Worm (Caenorhabditis elegans) whole organism, late embryonic: ENCODE data around the gene kin-16.

ENCODE experiments used
- C38D4.7 ChIP-seq: fragments of 200-800 bp; sonication (Bioruptor generic); optimal IDR thresholded peaks from 2 replicates; lab custom pipeline; 2018; ENCODE audit warnings: mild to moderate bottlenecking, missing genetic modification characterization, moderate library complexity, missing compliant biosample characterization
- K02D7.2 ChIP-seq: sonication (generic microtip); optimal IDR thresholded peaks from 2 replicates; lab custom pipeline; 2017; ENCODE audit warnings: mild to moderate bottlenecking, missing genetic modification characterization, missing compliant biosample characterization
- K09A11.1 ChIP-seq: sonication (generic microtip); optimal IDR thresholded peaks from 2 replicates; lab custom pipeline; 2017; ENCODE audit warnings: antibody characterized with exemption, mild to moderate bottlenecking, missing genetic modification characterization, missing compliant biosample characterization; ENCODE audit not compliant: insufficient read depth
- T23F11.4 ChIP-seq: fragments of 200-800 bp; sonication (Bioruptor generic); optimal IDR thresholded peaks from 2 replicates; lab custom pipeline; 2018; ENCODE audit warnings: mild to moderate bottlenecking, missing genetic modification characterization, missing compliant biosample characterization
- ahr-1 ChIP-seq: sonication (generic microtip); optimal IDR thresholded peaks from 2 replicates; lab custom pipeline; 2016; ENCODE audit warnings: missing genetic modification characterization, missing compliant biosample characterization
- ama-1 ChIP-seq: fragments of 150-350 bp; optimal IDR thresholded peaks from 2 replicates; lab custom pipeline; 2014
- ceh-19 ChIP-seq: fragments of 200-800 bp; sonication (Bioruptor generic); optimal IDR thresholded peaks from 2 replicates; lab custom pipeline; 2018; ENCODE audit warnings: mild to moderate bottlenecking, missing genetic modification characterization, missing compliant biosample characterization
- ceh-2 ChIP-seq: sonication (generic microtip); optimal IDR thresholded peaks from 2 replicates; lab custom pipeline; 2016; ENCODE audit warnings: missing genotype, missing genetic modification characterization, missing compliant biosample characterization
- ceh-24 ChIP-seq: sonication (generic microtip); optimal IDR thresholded peaks from 2 replicates; lab custom pipeline; 2016; ENCODE audit warnings: mild to moderate bottlenecking, missing genetic modification characterization, missing compliant biosample characterization
- ceh-30 ChIP-seq: fragments of 150-350 bp; optimal IDR thresholded peaks from 2 replicates; lab custom pipeline; 2014; ENCODE audit warnings: missing biosample characterization, missing genetic modification characterization
- ceh-34 ChIP-seq: sonication (generic microtip); optimal IDR thresholded peaks from 2 replicates; lab custom pipeline; 2016; ENCODE audit warnings: mild to moderate bottlenecking, missing genetic modification characterization, missing compliant biosample characterization
- ceh-45 ChIP-seq: fragments of 200-800 bp; sonication (Bioruptor generic); IDR thresholded peaks from 2 replicates; pipeline ENCODE4 v1.3.6; 2022; ENCODE audit warnings: missing genetic modification reagents, missing genetic modification characterization, missing compliant biosample characterization
- ceh-48 ChIP-seq: sonication (generic microtip); optimal IDR thresholded peaks from 2 replicates; lab custom pipeline; 2016; ENCODE audit warnings: missing genetic modification characterization, inconsistent platforms, missing compliant biosample characterization
- ceh-9 ChIP-seq: sonication (generic microtip); optimal IDR thresholded peaks from 2 replicates; lab custom pipeline; 2016; ENCODE audit warnings: mild to moderate bottlenecking, missing genetic modification characterization, inconsistent platforms, missing compliant biosample characterization
- che-1 ChIP-seq: sonication (generic microtip); optimal IDR thresholded peaks from 2 replicates; lab custom pipeline; 2016; ENCODE audit warnings: mild to moderate bottlenecking, missing genetic modification characterization, missing compliant biosample characterization
- dmd-4 ChIP-seq: sonication (generic microtip); optimal IDR thresholded peaks from 2 replicates; lab custom pipeline; 2016; ENCODE audit warnings: borderline replicate concordance, missing genetic modification characterization, missing compliant biosample characterization
- elt-2 ChIP-seq: sonication (generic microtip); optimal IDR thresholded peaks from 2 replicates; lab custom pipeline; 2016; ENCODE audit warnings: missing genetic modification reagents, missing genetic modification characterization, missing compliant biosample characterization
- fax-1 ChIP-seq: sonication (generic microtip); optimal IDR thresholded peaks from 2 replicates; lab custom pipeline; 2016; ENCODE audit warnings: missing genotype, missing genetic modification characterization, missing compliant biosample characterization
- fkh-10 ChIP-seq: fragments of 150-350 bp; optimal IDR thresholded peaks from 2 replicates; lab custom pipeline; 2014; ENCODE audit warnings: missing biosample characterization, missing genetic modification reagents, missing genetic modification characterization
- fkh-6 ChIP-seq: sonication (generic microtip); optimal IDR thresholded peaks from 2 replicates; lab custom pipeline; 2016; ENCODE audit warnings: missing genetic modification characterization, missing compliant biosample characterization
- hlh-30 ChIP-seq: sonication (generic microtip); optimal IDR thresholded peaks from 2 replicates; lab custom pipeline; 2017; ENCODE audit warnings: antibody characterized with exemption, missing genetic modification characterization, missing compliant biosample characterization; ENCODE audit not compliant: insufficient read depth
- hlh-8 ChIP-seq: sonication (generic microtip); optimal IDR thresholded peaks from 2 replicates; lab custom pipeline; 2016; ENCODE audit warnings: missing genotype, missing genetic modification characterization, missing compliant biosample characterization
- lim-6 ChIP-seq: sonication (generic microtip); optimal IDR thresholded peaks from 2 replicates; lab custom pipeline; 2016; ENCODE audit warnings: missing genetic modification characterization, missing compliant biosample characterization
- madf-2 ChIP-seq: sonication (generic microtip); optimal IDR thresholded peaks from 2 replicates; lab custom pipeline; 2017; ENCODE audit warnings: missing genetic modification characterization, missing compliant biosample characterization
- mec-3 ChIP-seq: sonication (generic microtip); optimal IDR thresholded peaks from 2 replicates; lab custom pipeline; 2016; ENCODE audit warnings: borderline replicate concordance, missing genetic modification characterization, missing compliant biosample characterization
- nfya-1 ChIP-seq: sonication (generic microtip); optimal IDR thresholded peaks from 2 replicates; lab custom pipeline; 2017; ENCODE audit warnings: missing genetic modification characterization, mild to moderate bottlenecking, missing compliant biosample characterization, antibody characterized with exemption, moderate library complexity
- nhr-11 ChIP-seq: fragments of 150-350 bp; optimal IDR thresholded peaks from 2 replicates; lab custom pipeline; 2014; ENCODE audit warnings: missing biosample characterization, missing genetic modification characterization
- nhr-232 ChIP-seq: sonication (generic microtip); optimal IDR thresholded peaks from 2 replicates; lab custom pipeline; 2016; ENCODE audit warnings: missing genetic modification characterization, missing compliant biosample characterization
- odd-2 ChIP-seq: sonication (generic microtip); optimal IDR thresholded peaks from 2 replicates; lab custom pipeline; 2017; ENCODE audit warnings: antibody characterized with exemption, mild to moderate bottlenecking, missing genetic modification characterization, missing compliant biosample characterization
- pag-3 ChIP-seq: sonication (generic microtip); optimal IDR thresholded peaks from 2 replicates; lab custom pipeline; 2016; ENCODE audit warnings: missing compliant biosample characterization, missing genetic modification characterization, borderline replicate concordance
- pha-2 ChIP-seq: sonication (generic microtip); optimal IDR thresholded peaks from 2 replicates; lab custom pipeline; 2017; ENCODE audit warnings: mild to moderate bottlenecking, missing genetic modification characterization, missing compliant biosample characterization
- pha-4 ChIP-seq: fragments of 150-350 bp; optimal IDR thresholded peaks from 2 replicates; lab custom pipeline; 2018; ENCODE audit warnings: missing biosample characterization, missing genetic modification reagents, missing genetic modification characterization
- ref-2 ChIP-seq: sonication (generic microtip); optimal IDR thresholded peaks from 2 replicates; lab custom pipeline; 2016; ENCODE audit warnings: missing genetic modification characterization, missing compliant biosample characterization
- rnt-1 ChIP-seq: sonication (generic microtip); optimal IDR thresholded peaks from 2 replicates; lab custom pipeline; 2016; ENCODE audit warnings: missing genetic modification characterization, missing compliant biosample characterization
- sox-2 ChIP-seq: fragments of 200-800 bp; sonication (Bioruptor generic); IDR thresholded peaks from 2 replicates; pipeline ENCODE4 v1.3.6; 2022; ENCODE audit warnings: missing genetic modification reagents, missing genetic modification characterization, missing compliant biosample characterization
- tbx-2 ChIP-seq: sonication (generic microtip); optimal IDR thresholded peaks from 2 replicates; lab custom pipeline; 2016; ENCODE audit warnings: missing genetic modification characterization, missing compliant biosample characterization
- tbx-7 ChIP-seq: sonication (generic microtip); optimal IDR thresholded peaks from 2 replicates; lab custom pipeline; 2016; ENCODE audit warnings: missing genotype, missing genetic modification characterization, missing compliant biosample characterization
- ttx-3 ChIP-seq: sonication (generic microtip); optimal IDR thresholded peaks from 2 replicates; lab custom pipeline; 2016; ENCODE audit warnings: missing genetic modification reagents, missing genetic modification characterization, missing compliant biosample characterization
- unc-55 ChIP-seq: sonication (generic microtip); optimal IDR thresholded peaks from 2 replicates; lab custom pipeline; 2017; ENCODE audit warnings: missing biosample characterization, missing genetic modification reagents, missing genetic modification characterization
- ztf-16 ChIP-seq: sonication (generic microtip); optimal IDR thresholded peaks from 2 replicates; lab custom pipeline; 2017; ENCODE audit warnings: missing genetic modification characterization, missing compliant biosample characterization

kin-16 gene

ce11 chrII:9431119-9431518 lies 4.8 kb downstream of the kin-16 start:
- TF ChIP-seq fkh-10 (GFP tag; lab: Kevin White, UChicago): no peak
- TF ChIP-seq mec-3 (tag; lab: Kevin White, UChicago): no peak
- TF ChIP-seq rnt-1 (tag; lab: Kevin White, UChicago): no peak
- no peak for TF ChIP-seq sox-2
- TF ChIP-seq ceh-45 (GFP tag; lab: Robert Waterston, UW): no peak
- no peak for TF ChIP-seq ztf-16 (tag; lab: Kevin White, UChicago)
- TF ChIP-seq madf-2 (tag; lab: Kevin White, UChicago): no peak
- no peak for TF ChIP-seq T23F11.4 (GFP tag; lab: Kevin White, UChicago)
- TF ChIP-seq ceh-9: no peak
- no peak for TF ChIP-seq ceh-2 (tag; lab: Kevin White, UChicago)
- TF ChIP-seq elt-2 (tag; lab: Kevin White, UChicago): no peak
- TF ChIP-seq ceh-24 (tag; lab: Kevin White, UChicago): no peak
- TF ChIP-seq ama-1 (lab: Kevin White, UChicago): no peak
- TF ChIP-seq lim-6: no peak
- TF ChIP-seq K02D7.2 (tag; lab: Kevin White, UChicago): no peak
- no peak for TF ChIP-seq K09A11.1 (tag; lab: Kevin White, UChicago)
- TF ChIP-seq hlh-30: no peak
- no peak for TF ChIP-seq pha-2 (tag; lab: Kevin White, UChicago)

ce11 chrII:9427644-9428043 lies 8.3 kb downstream of the kin-16 start, which contains the start of gene M176.5:
M176.5 (minus strand) TSS chrII:9427744.
- TF ChIP-seq unc-55 (GFP tag; lab: Kevin White, UChicago): no peak
- no peak for TF ChIP-seq lim-6
- TF ChIP-seq nfya-1: no peak
- TF ChIP-seq fax-1 (tag; lab: Kevin White, UChicago): no peak
- TF ChIP-seq tbx-2 (tag; lab: Kevin White, UChicago): no peak
- no peak for TF ChIP-seq che-1 (tag; lab: Kevin White, UChicago)
- no peak for TF ChIP-seq pag-3
- TF ChIP-seq pha-2 (tag; lab: Kevin White, UChicago): no peak
- no peak for TF ChIP-seq hlh-8
- TF ChIP-seq tbx-7 (tag; lab: Kevin White, UChicago): no peak
- no peak for TF ChIP-seq ttx-3 (tag; lab: Kevin White, UChicago)
- no peak for TF ChIP-seq K09A11.1 (tag; lab: Kevin White, UChicago)
- no peak for TF ChIP-seq ceh-48 (tag; lab: Kevin White, UChicago)

ce11 chrII:9426076-9426475 lies 9.8 kb downstream of the kin-16 start, which contains the start of gene M176.10:
M176.10 (minus strand) TSS chrII:9426176.
- TF ChIP-seq ceh-34 (tag; lab: Kevin White, UChicago): no peak
- TF ChIP-seq ceh-2 (tag; lab: Kevin White, UChicago): no peak
- TF ChIP-seq sox-2: no peak
- no peak for TF ChIP-seq pha-4 (tag; lab: Kevin White, UChicago)
- TF ChIP-seq fkh-6 (tag; lab: Kevin White, UChicago): no peak
- TF ChIP-seq odd-2: no peak
- TF ChIP-seq dmd-4: no peak
- no peak for TF ChIP-seq ceh-24 (tag; lab: Kevin White, UChicago)
- no peak for TF ChIP-seq rnt-1 (tag; lab: Kevin White, UChicago)
- no peak for TF ChIP-seq nhr-11 (tag; lab: Kevin White, UChicago)
- no peak for TF ChIP-seq elt-2 (tag; lab: Kevin White, UChicago)
- no peak for TF ChIP-seq ref-2
- TF ChIP-seq ceh-19 (GFP tag; lab: Kevin White, UChicago): no peak
- TF ChIP-seq, all 69 proteins: peak for 0

ce11 chrII:9421969-9422368 lies 13.9 kb downstream of the kin-16 start, which contains the start of gene M176.11:
M176.11 (plus strand) TSS chrII:9422269.
- no peak for TF ChIP-seq nhr-11 (tag; lab: Kevin White, UChicago)
- no peak for TF ChIP-seq ceh-30
- no peak for TF ChIP-seq K09A11.1 (tag; lab: Kevin White, UChicago)
- no peak for TF ChIP-seq hlh-30
- TF ChIP-seq ama-1 (lab: Kevin White, UChicago): no peak
- no peak for TF ChIP-seq ceh-2 (tag; lab: Kevin White, UChicago)
- no peak for TF ChIP-seq che-1 (tag; lab: Kevin White, UChicago)
- no peak for TF ChIP-seq hlh-8
- TF ChIP-seq nhr-232 (tag; lab: Kevin White, UChicago): no peak
- TF ChIP-seq C38D4.7 (GFP tag; lab: Kevin White, UChicago): no peak
- no peak for TF ChIP-seq T23F11.4 (GFP tag; lab: Kevin White, UChicago)
- no peak for TF ChIP-seq ahr-1 (tag; lab: Kevin White, UChicago)
- TF ChIP-seq odd-2: no peak
- no peak for TF ChIP-seq tbx-7 (tag; lab: Kevin White, UChicago)
- TF ChIP-seq ceh-48 (tag; lab: Kevin White, UChicago): no peak
- TF ChIP-seq, all 69 proteins: peak for 0
